Worm (Caenorhabditis elegans): ENCODE results near the gene nlp-69.

DNA sequence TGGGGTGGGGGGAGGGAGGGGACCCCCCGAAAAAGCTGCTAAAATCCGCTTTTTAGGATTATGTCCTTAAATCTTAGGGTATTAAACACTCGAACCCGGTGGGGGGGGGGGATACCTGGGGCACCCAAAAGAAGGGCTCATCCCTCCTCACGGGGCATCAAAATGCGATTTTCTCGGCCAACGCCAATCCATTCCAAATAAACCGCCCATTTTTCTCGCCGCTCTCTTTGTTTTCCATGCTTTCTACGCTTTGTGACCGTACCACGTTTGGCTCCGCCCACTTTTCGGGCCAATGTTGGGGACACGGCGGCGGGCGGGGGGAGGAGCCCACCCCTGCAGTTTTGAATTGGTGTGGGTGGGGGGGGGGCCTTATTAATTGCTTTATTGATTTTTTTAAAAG lies 33.3 kb downstream of the nlp-69 start:
- TF ChIP-seq W03F9.2 (tag; optimal IDR thresholded peaks at IDR 0.05) (no peak), him-1 (tag; optimal IDR thresholded peaks at IDR 0.05) (no peak), dao-5 (tag; optimal IDR thresholded peaks at IDR 0.05) (no peak)

Data from whole organism, L4/young adult.